Fruit fly (Drosophila melanogaster) whole organism, embryonic: ENCODE data around the gene CG11970.

Experiments used
- ATbp ChIP-seq: fragments of 200-800 bp; sonication (Bioruptor generic); optimal IDR thresholded peaks from 2 replicates; lab custom pipeline; 2017; ENCODE audit warnings: missing biosample characterization, mild to moderate bottlenecking, missing genetic modification characterization, missing genetic modification reagents
- Ada2b ChIP-seq: fragments of 200-800 bp; sonication (Bioruptor generic); IDR thresholded peaks from 2 replicates; pipeline ENCODE4 v1.3.6; 2022; ENCODE audit warnings: missing biosample characterization, missing genetic modification characterization
- CG10654 ChIP-seq: fragments of 200-800 bp; sonication (Bioruptor generic); optimal IDR thresholded peaks from 2 replicates; lab custom pipeline; 2016; ENCODE audit warnings: missing biosample characterization, missing genetic modification characterization
- CG10959 ChIP-seq: fragments of 200-800 bp; sonication (Bioruptor generic); IDR thresholded peaks from 2 replicates; pipeline ENCODE4 v1.3.6; 2022; ENCODE audit warnings: missing biosample characterization, missing genetic modification characterization
- CG11247 ChIP-seq: fragments of 200-800 bp; sonication (Bioruptor generic); IDR thresholded peaks from 2 replicates; pipeline ENCODE4 v1.3.6; 2022; ENCODE audit warnings: missing biosample characterization, missing genetic modification characterization
- CG14965 ChIP-seq: fragments of 200-800 bp; sonication (Bioruptor generic); optimal IDR thresholded peaks from 2 replicates; lab custom pipeline; 2016; ENCODE audit warnings: missing biosample characterization, missing genetic modification characterization, borderline replicate concordance
- CG15514 ChIP-seq: fragments of 200-800 bp; sonication (Bioruptor generic); optimal IDR thresholded peaks from 3 replicates; lab custom pipeline; 2017; ENCODE audit warnings: missing biosample characterization, missing genetic modification characterization, mild to moderate bottlenecking, moderate library complexity, missing genetic modification reagents
- CG15601 ChIP-seq: fragments of 200-800 bp; sonication (Bioruptor generic); optimal IDR thresholded peaks from 3 replicates; lab custom pipeline; 2019; ENCODE audit warnings: missing biosample characterization, mild to moderate bottlenecking, missing genetic modification characterization, moderate library complexity
- CG17186 ChIP-seq: fragments of 200-800 bp; sonication (Bioruptor generic); optimal IDR thresholded peaks from 3 replicates; lab custom pipeline; 2017; ENCODE audit warnings: missing biosample characterization, missing genetic modification reagents, missing genetic modification characterization
- CG17359 ChIP-seq: fragments of 200-800 bp; sonication (Bioruptor generic); optimal IDR thresholded peaks from 3 replicates; lab custom pipeline; 2018; ENCODE audit warnings: missing biosample characterization, mild to moderate bottlenecking, missing genetic modification characterization, moderate library complexity
- CG17385 ChIP-seq: fragments of 200-800 bp; sonication (Bioruptor generic); optimal IDR thresholded peaks from 3 replicates; lab custom pipeline; 2018; ENCODE audit warnings: missing biosample characterization, mild to moderate bottlenecking, missing genetic modification characterization
- CG1792 ChIP-seq: fragments of 200-800 bp; sonication (Bioruptor generic); optimal IDR thresholded peaks from 2 replicates; lab custom pipeline; 2016; ENCODE audit warnings: missing biosample characterization, missing genetic modification characterization
- CG2116 ChIP-seq: fragments of 200-800 bp; sonication (Bioruptor generic); optimal IDR thresholded peaks from 3 replicates; lab custom pipeline; 2018; ENCODE audit warnings: missing biosample characterization, mild to moderate bottlenecking, missing genetic modification characterization
- CG42726 ChIP-seq: fragments of 200-800 bp; sonication (Bioruptor generic); IDR thresholded peaks from 2 replicates; pipeline ENCODE4 v1.3.6; 2022; ENCODE audit warnings: missing biosample characterization, missing genetic modification characterization; ENCODE audit not compliant: partially characterized antibody
- CG4282 ChIP-seq: fragments of 200-800 bp; sonication (Bioruptor generic); optimal IDR thresholded peaks from 2 replicates; lab custom pipeline; 2016; ENCODE audit warnings: missing biosample characterization, missing genetic modification characterization
- CG4730 ChIP-seq: fragments of 200-800 bp; sonication (Bioruptor generic); IDR thresholded peaks from 2 replicates; pipeline ENCODE4 v1.3.6; 2022; ENCODE audit warnings: missing biosample characterization, missing genetic modification characterization
- CG5953 ChIP-seq: fragments of 200-800 bp; sonication (Bioruptor generic); IDR thresholded peaks from 2 replicates; pipeline ENCODE4 v1.3.6; 2022; ENCODE audit warnings: missing biosample characterization, missing genetic modification characterization
- CG7357 ChIP-seq: fragments of 200-800 bp; sonication (Bioruptor generic); IDR thresholded peaks from 3 replicates; pipeline ENCODE4 v1.3.6; 2022; ENCODE audit warnings: missing biosample characterization, missing genetic modification characterization
- CG7839 ChIP-seq: fragments of 200-800 bp; sonication (Bioruptor generic); optimal IDR thresholded peaks from 3 replicates; lab custom pipeline; 2018; ENCODE audit warnings: missing biosample characterization, mild to moderate bottlenecking, missing genetic modification characterization, moderate library complexity
- CG7928 ChIP-seq: fragments of 200-800 bp; sonication (Bioruptor generic); optimal IDR thresholded peaks from 2 replicates; lab custom pipeline; 2017; ENCODE audit warnings: missing biosample characterization, mild to moderate bottlenecking, missing genetic modification characterization
- CG7963 ChIP-seq: fragments of 200-800 bp; sonication (Bioruptor generic); IDR thresholded peaks from 3 replicates; pipeline ENCODE4 v1.3.6; 2022; ENCODE audit warnings: missing biosample characterization, missing genetic modification characterization; ENCODE audit not compliant: partially characterized antibody
- CG8359 ChIP-seq: fragments of 200-800 bp; sonication (Bioruptor generic); optimal IDR thresholded peaks from 2 replicates; lab custom pipeline; 2017; ENCODE audit warnings: missing biosample characterization, mild to moderate bottlenecking, missing genetic modification characterization, borderline replicate concordance
- Doc2 ChIP-seq: fragments of 200-800 bp; sonication (Bioruptor generic); IDR thresholded peaks from 2 replicates; pipeline ENCODE4 v1.3.6; 2022; ENCODE audit warnings: missing biosample characterization, missing genetic modification characterization
- Ets65A ChIP-seq: fragments of 200-800 bp; sonication (Bioruptor generic); peaks from one replicate; lab custom pipeline; 2016; ENCODE audit warnings: missing biosample characterization, missing genetic modification characterization
- GATAe ChIP-seq: fragments of 200-800 bp; sonication (Bioruptor generic); conservative IDR thresholded peaks from 2 replicates; pipeline ENCODE4 v1.3.6; 2022; ENCODE audit warnings: missing biosample characterization, missing genetic modification characterization
- Hmr ChIP-seq: fragments of 200-800 bp; sonication (Bioruptor generic); optimal IDR thresholded peaks from 3 replicates; lab custom pipeline; 2017; ENCODE audit warnings: mild to moderate bottlenecking, missing biosample characterization, missing genetic modification reagents, missing genetic modification characterization
- Hr3 ChIP-seq: fragments of 200-800 bp; sonication (Bioruptor generic); optimal IDR thresholded peaks from 3 replicates; lab custom pipeline; 2016; ENCODE audit warnings: missing biosample characterization, missing genetic modification characterization
- Med ChIP-seq: fragments of 200-800 bp; sonication (Bioruptor generic); peaks from one replicate; lab custom pipeline; 2016; ENCODE audit warnings: missing biosample characterization, missing genetic modification characterization, mild to moderate bottlenecking, inconsistent platforms, moderate library complexity
- NfI ChIP-seq: fragments of 200-800 bp; sonication (Bioruptor generic); optimal IDR thresholded peaks from 3 replicates; lab custom pipeline; 2018; ENCODE audit warnings: missing biosample characterization, mild to moderate bottlenecking, missing genetic modification characterization, moderate library complexity
- PHDP ChIP-seq: fragments of 200-800 bp; sonication (Bioruptor generic); optimal IDR thresholded peaks from 3 replicates; lab custom pipeline; 2018; ENCODE audit warnings: missing biosample characterization, mild to moderate bottlenecking, missing genetic modification characterization, moderate library complexity
- Ptx1 ChIP-seq: fragments of 200-800 bp; sonication (Bioruptor generic); IDR thresholded peaks from 2 replicates; pipeline ENCODE4 v1.3.6; 2022; ENCODE audit warnings: missing biosample characterization, missing genetic modification characterization
- Ssrp ChIP-seq: fragments of 200-800 bp; sonication (Bioruptor generic); optimal IDR thresholded peaks from 2 replicates; lab custom pipeline; 2018; ENCODE audit warnings: missing biosample characterization, mild to moderate bottlenecking, missing genetic modification characterization, moderate library complexity
- Stat92E ChIP-seq, 3 experiments: fragments of >200 bp in 2 of 3; fragments of 200-800 bp in 1 of 3; sonication (Bioruptor generic) in 1 of 3; optimal IDR thresholded peaks; 2 replicates each; lab custom pipeline; 2017 to 2019; ENCODE audit warnings: missing biosample characterization in 3 of 3, missing genetic modification characterization in 3 of 3, mild to moderate bottlenecking in 1 of 3, moderate library complexity in 1 of 3
- Vsx1 ChIP-seq: fragments of 200-800 bp; sonication (Bioruptor generic); optimal IDR thresholded peaks from 2 replicates; lab custom pipeline; 2017; ENCODE audit warnings: missing biosample characterization, mild to moderate bottlenecking, missing genetic modification characterization, missing genetic modification reagents
- ara ChIP-seq: fragments of 200-800 bp; sonication (Bioruptor generic); IDR thresholded peaks from 2 replicates; pipeline ENCODE4 v1.3.6; 2022; ENCODE audit warnings: missing biosample characterization, missing genetic modification characterization
- ash1 ChIP-seq: fragments of 200-800 bp; sonication (Bioruptor generic); optimal IDR thresholded peaks from 2 replicates; lab custom pipeline; 2018; ENCODE audit warnings: missing biosample characterization, mild to moderate bottlenecking, missing genetic modification characterization
- bab2 ChIP-seq: fragments of 200-800 bp; sonication (Bioruptor generic); optimal IDR thresholded peaks from 2 replicates; lab custom pipeline; 2016; ENCODE audit warnings: missing biosample characterization, missing genetic modification characterization
- ci ChIP-seq: fragments of 200-800 bp; sonication (Bioruptor generic); IDR thresholded peaks from 3 replicates; pipeline ENCODE4 v1.3.6; 2022; ENCODE audit warnings: missing biosample characterization, missing genetic modification characterization
- dmrt99B ChIP-seq: fragments of 200-800 bp; sonication (Bioruptor generic); optimal IDR thresholded peaks from 2 replicates; lab custom pipeline; 2018; ENCODE audit warnings: missing biosample characterization, mild to moderate bottlenecking, missing genetic modification characterization, moderate library complexity
- gcm2 ChIP-seq: fragments of 200-800 bp; sonication (Bioruptor generic); optimal IDR thresholded peaks from 2 replicates; lab custom pipeline; 2016; ENCODE audit warnings: missing biosample characterization, missing genetic modification characterization
- ind ChIP-seq: fragments of 200-800 bp; sonication (Bioruptor generic); optimal IDR thresholded peaks from 3 replicates; lab custom pipeline; 2016; ENCODE audit warnings: missing biosample characterization, missing genetic modification characterization
- nerfin-1 ChIP-seq: fragments of 200-800 bp; sonication (Bioruptor generic); optimal IDR thresholded peaks from 3 replicates; lab custom pipeline; 2019; ENCODE audit warnings: missing biosample characterization, mild to moderate bottlenecking, missing genetic modification characterization, moderate library complexity
- pfk ChIP-seq: fragments of 200-800 bp; sonication (Bioruptor generic); optimal IDR thresholded peaks from 2 replicates; lab custom pipeline; 2018; ENCODE audit warnings: missing biosample characterization, mild to moderate bottlenecking, missing genetic modification characterization, moderate library complexity
- pzg ChIP-seq: fragments of 200-800 bp; sonication (Bioruptor generic); optimal IDR thresholded peaks from 3 replicates; lab custom pipeline; 2018; ENCODE audit warnings: missing biosample characterization, mild to moderate bottlenecking, missing genetic modification characterization, moderate library complexity
- row ChIP-seq: fragments of 200-800 bp; sonication (Bioruptor generic); IDR thresholded peaks from 3 replicates; pipeline ENCODE4 v1.3.6; 2022; ENCODE audit warnings: missing biosample characterization, missing genetic modification characterization
- run ChIP-seq: fragments of 200-800 bp; sonication (Bioruptor generic); optimal IDR thresholded peaks from 3 replicates; lab custom pipeline; 2018; ENCODE audit warnings: missing biosample characterization, mild to moderate bottlenecking, missing genetic modification characterization
- sim ChIP-seq: fragments of 200-800 bp; sonication (Bioruptor generic); IDR thresholded peaks from 2 replicates; pipeline ENCODE4 v1.3.6; 2022; ENCODE audit warnings: missing biosample characterization, missing genetic modification characterization
- sima ChIP-seq: fragments of 200-800 bp; sonication (Bioruptor generic); optimal IDR thresholded peaks from 2 replicates; lab custom pipeline; 2016; ENCODE audit warnings: missing biosample characterization, missing genetic modification characterization
- ttk ChIP-seq: fragments of 200-800 bp; sonication (Bioruptor generic); IDR thresholded peaks from 2 replicates; pipeline ENCODE4 v2.1.2; 2022; ENCODE audit warnings: missing biosample characterization, missing genetic modification characterization
- usp ChIP-seq: fragments of >200 bp; optimal IDR thresholded peaks from 2 replicates; lab custom pipeline; 2017; ENCODE audit warnings: missing biosample characterization, missing genetic modification characterization

CG11970 gene

DNA sequence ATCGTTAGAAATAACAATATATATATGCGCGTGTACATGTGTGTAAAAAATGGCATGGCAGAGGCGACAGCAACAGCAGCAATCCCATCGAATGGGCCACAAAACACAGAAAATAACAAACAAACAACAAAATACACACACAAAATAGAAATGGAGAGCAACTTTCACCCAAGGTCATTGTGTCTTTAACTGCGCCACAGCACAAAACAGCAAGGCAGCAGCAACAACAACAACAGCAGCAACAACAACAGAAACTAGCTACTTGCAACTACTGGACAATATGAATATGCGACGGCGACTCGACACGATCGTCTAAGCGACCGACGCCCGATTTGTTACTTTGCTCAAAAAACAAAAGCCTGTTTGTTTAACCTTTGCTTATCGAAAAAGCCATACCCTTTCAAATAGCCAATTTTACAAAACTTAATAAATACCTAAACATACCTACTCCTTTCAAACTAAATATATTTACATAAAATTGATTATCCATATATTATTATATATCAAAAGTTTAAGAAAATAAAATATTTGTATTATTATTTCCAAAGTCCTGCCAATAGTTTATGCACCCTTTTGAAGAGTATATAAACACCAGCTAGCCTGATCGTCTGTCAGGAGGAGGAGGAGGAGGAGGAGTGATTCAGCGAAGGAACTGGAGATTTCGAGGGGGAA is 36.6 kb upstream of the CG11970 start (continued):
- TF ChIP-seq Doc2 (GFP tag; lab: Robert Waterston, UW) = no peak
- TF ChIP-seq ttk = no peak
- no peak for TF ChIP-seq Hr3 (GFP tag; lab: Kevin White, UChicago)
- TF ChIP-seq Stat92E (GFP tag; optimal IDR thresholded peaks at IDR 0.05; lab: Kevin White, UChicago) = no peak
- TF ChIP-seq CG4730 (GFP tag; lab: Robert Waterston, UW) = no peak
- TF ChIP-seq CG10959 (GFP tag; lab: Robert Waterston, UW) = no peak
- no peak for TF ChIP-seq CG7357 (GFP tag; lab: Robert Waterston, UW)
- no peak for TF ChIP-seq CG2116 (GFP tag; lab: Kevin White, UChicago)
- no peak for TF ChIP-seq CG1792
- no peak for TF ChIP-seq CG7928
- TF ChIP-seq Ada2b (GFP tag; lab: Robert Waterston, UW) = no peak
- TF ChIP-seq CG8359 (GFP tag; lab: Kevin White, UChicago) = no peak
- peak; percentile 20 for TF ChIP-seq ATbp (GFP tag; lab: Kevin White, UChicago)
- TF ChIP-seq pzg = no peak
- no peak for TF ChIP-seq run
- no peak for TF ChIP-seq CG42726 (GFP tag; lab: Robert Waterston, UW)
- TF ChIP-seq CG17385 = no peak
- no peak for TF ChIP-seq CG15514 (GFP tag; lab: Kevin White, UChicago)
- TF ChIP-seq CG15601 (tag; lab: Kevin White, UChicago) = peak; percentile 24
- TF ChIP-seq NfI (GFP tag; lab: Kevin White, UChicago) = no peak
- TF ChIP-seq Ets65A = no peak
- no peak for TF ChIP-seq CG17186 (GFP tag; lab: Kevin White, UChicago)
- TF ChIP-seq gcm2 (GFP tag; lab: Kevin White, UChicago) = no peak
- no peak for TF ChIP-seq bab2
- TF ChIP-seq CG14965 (GFP tag; lab: Kevin White, UChicago) = no peak
- TF ChIP-seq sim (GFP tag; lab: Robert Waterston, UW) = no peak
- no peak for TF ChIP-seq ara (GFP tag; lab: Robert Waterston, UW)
- TF ChIP-seq CG11247 (GFP tag; lab: Robert Waterston, UW) = no peak
- no peak for TF ChIP-seq GATAe (GFP tag; lab: Robert Waterston, UW)
- TF ChIP-seq CG7839 = peak; percentile 39
- peak; percentile 28 for TF ChIP-seq CG17359 (tag; lab: Kevin White, UChicago)
- no peak for TF ChIP-seq Ptx1 (GFP tag; lab: Robert Waterston, UW)
- TF ChIP-seq pfk (GFP tag; lab: Kevin White, UChicago) = no peak
- no peak for TF ChIP-seq Vsx1 (GFP tag; lab: Kevin White, UChicago)
- TF ChIP-seq Hmr (GFP tag; lab: Kevin White, UChicago) = no peak
- no peak for TF ChIP-seq ash1 (GFP tag; lab: Kevin White, UChicago)
- TF ChIP-seq Ssrp = peak; percentile 38
- TF ChIP-seq Med = peak; percentile 47
- TF ChIP-seq nerfin-1 (tag; lab: Kevin White, UChicago) = no peak
- no peak for TF ChIP-seq usp
- no peak for TF ChIP-seq ci
- no peak for TF ChIP-seq CG7963 (GFP tag; lab: Robert Waterston, UW)
- peak; percentile 54 for TF ChIP-seq dmrt99B
- TF ChIP-seq CG4282 (GFP tag; lab: Kevin White, UChicago) = no peak
- peak; percentile 11 for TF ChIP-seq PHDP
- TF ChIP-seq row (GFP tag; lab: Robert Waterston, UW) = 0 out of 3 replicates have a peak, but pooled peaks have one; percentile 17
- TF ChIP-seq ind (GFP tag; lab: Kevin White, UChicago) = no peak
- no peak for TF ChIP-seq sima (GFP tag; lab: Kevin White, UChicago)
- TF ChIP-seq CG10654 (GFP tag; lab: Kevin White, UChicago) = no peak
- no peak for TF ChIP-seq CG5953
